Worm (Caenorhabditis elegans) whole organism, early embryonic: ENCODE data around the gene srx-133.

Source experiments
- B0310.2 ChIP-seq: sonication (generic microtip); optimal IDR thresholded peaks from 2 replicates; lab custom pipeline; 2016; ENCODE audit warnings: mild to moderate bottlenecking, missing genetic modification characterization, missing compliant biosample characterization
- F13C5.2 ChIP-seq: sonication (generic microtip); optimal IDR thresholded peaks from 2 replicates; lab custom pipeline; 2017; ENCODE audit warnings: mild to moderate bottlenecking, missing genetic modification characterization, inconsistent platforms, missing compliant biosample characterization
- aly-1 ChIP-seq: sonication (generic microtip); optimal IDR thresholded peaks from 2 replicates; lab custom pipeline; 2016; ENCODE audit warnings: missing genetic modification characterization, missing compliant biosample characterization
- ama-1 ChIP-seq: fragments of 150-350 bp; optimal IDR thresholded peaks from 2 replicates; lab custom pipeline; 2014
- ceh-13 ChIP-seq: fragments of 200-800 bp; sonication (Bioruptor generic); optimal IDR thresholded peaks from 2 replicates; lab custom pipeline; 2018; ENCODE audit warnings: mild to moderate bottlenecking, missing genetic modification characterization, missing compliant biosample characterization
- ceh-36 ChIP-seq: sonication (generic microtip); optimal IDR thresholded peaks from 2 replicates; lab custom pipeline; 2016; ENCODE audit warnings: missing genetic modification characterization, inconsistent platforms, missing compliant biosample characterization
- ets-7 ChIP-seq: sonication (generic microtip); optimal IDR thresholded peaks from 2 replicates; lab custom pipeline; 2016; ENCODE audit warnings: missing genotype, missing genetic modification characterization, missing compliant biosample characterization
- flt-1 ChIP-seq: fragments of 200-800 bp; sonication (Bioruptor generic); IDR thresholded peaks from 2 replicates; pipeline ENCODE4 v1.3.6; 2022; ENCODE audit warnings: missing genetic modification characterization, missing compliant biosample characterization
- hmbx-1 ChIP-seq: sonication (generic microtip); optimal IDR thresholded peaks from 2 replicates; lab custom pipeline; 2016; ENCODE audit warnings: mild to moderate bottlenecking, missing genetic modification characterization, missing compliant biosample characterization
- hnd-1 ChIP-seq: sonication (generic microtip); optimal IDR thresholded peaks from 2 replicates; lab custom pipeline; 2016; ENCODE audit warnings: missing genetic modification characterization, missing compliant biosample characterization
- pes-1 ChIP-seq: fragments of 200-800 bp; sonication (Bioruptor generic); IDR thresholded peaks from 2 replicates; pipeline ENCODE4 v1.3.6; 2022; ENCODE audit warnings: missing genetic modification reagents, missing genetic modification characterization, missing compliant biosample characterization
- scrt-1 ChIP-seq: fragments of 200-800 bp; sonication (Bioruptor generic); IDR thresholded peaks from 2 replicates; pipeline ENCODE4 v1.3.6; 2022; ENCODE audit warnings: missing genetic modification characterization, missing compliant biosample characterization
- sea-1 ChIP-seq: fragments of 200-800 bp; sonication (Bioruptor generic); conservative IDR thresholded peaks from 2 replicates; pipeline ENCODE4 v1.3.6; 2022; ENCODE audit warnings: missing genetic modification characterization, missing compliant biosample characterization

DNA sequence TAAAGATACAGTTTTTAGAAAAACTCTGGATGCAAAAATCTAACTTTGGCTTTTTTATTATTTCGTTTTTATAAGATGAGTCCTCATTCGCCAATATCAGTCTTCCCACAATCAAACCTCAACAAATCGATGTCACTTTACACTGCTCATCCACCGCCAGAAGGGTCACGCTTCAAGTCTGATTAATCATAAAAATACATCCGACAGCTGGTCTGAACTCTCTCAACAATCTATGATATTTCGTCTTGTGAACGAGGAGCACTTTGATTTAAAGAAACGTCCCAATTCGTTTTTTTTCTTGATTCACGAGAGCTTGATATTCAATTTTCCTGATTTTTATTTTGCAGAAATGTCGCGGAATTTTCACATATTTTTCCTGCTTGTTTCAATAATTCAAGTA is 20.6 kb upstream of the srx-133 start, which contains the start of gene nrf-5:
- TF ChIP-seq aly-1 (tag; lab: Kevin White, UChicago), result no peak
- TF ChIP-seq flt-1 (GFP tag; lab: Robert Waterston, UW), result no peak
- no peak for TF ChIP-seq F13C5.2 (tag; lab: Kevin White, UChicago)
- TF ChIP-seq ama-1 (lab: Kevin White, UChicago), result no peak
- TF ChIP-seq sea-1, result no peak
- TF ChIP-seq ceh-13 (GFP tag; lab: Kevin White, UChicago), result no peak
- TF ChIP-seq hnd-1 (tag; lab: Kevin White, UChicago), result no peak
- no peak for TF ChIP-seq scrt-1 (GFP tag; lab: Robert Waterston, UW)
- TF ChIP-seq hmbx-1 (tag; lab: Kevin White, UChicago), result no peak
- TF ChIP-seq ets-7 (tag; lab: Kevin White, UChicago), result no peak
- TF ChIP-seq pes-1 (GFP tag; lab: Robert Waterston, UW), result no peak
- TF ChIP-seq B0310.2, result no peak
- no peak for TF ChIP-seq ceh-36
